Worm (Caenorhabditis elegans): ENCODE measurements around the gene K02E2.6.

DNA sequence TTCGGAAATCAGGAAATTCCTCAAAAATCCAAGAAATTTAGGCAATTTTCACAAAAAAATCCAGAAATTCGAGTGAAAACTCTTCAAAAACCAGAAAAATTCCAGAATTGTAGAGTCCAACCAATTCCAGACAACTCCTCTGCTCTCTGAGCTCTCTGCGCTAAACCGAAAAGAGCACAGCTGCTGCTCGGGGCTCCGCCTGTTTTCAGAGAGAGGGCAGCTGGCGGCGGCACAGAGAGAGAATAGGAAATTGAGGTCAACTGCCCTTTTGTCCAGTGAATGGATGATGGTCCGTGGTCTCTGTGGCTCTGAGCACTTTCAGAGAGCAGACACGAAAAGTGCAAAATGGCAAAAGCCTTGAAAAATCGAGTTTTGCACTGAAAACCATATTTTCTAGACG, 28.7 kb downstream of the K02E2.6 start:
- TF ChIP-seq lin-13 (tag; optimal IDR thresholded peaks at IDR 0.05) = no peak
- TF ChIP-seq snpc-4 (tag; optimal IDR thresholded peaks at IDR 0.05) = no peak
- no peak for TF ChIP-seq zip-8 (tag; optimal IDR thresholded peaks at IDR 0.05)
- TF ChIP-seq ztf-11 (tag; optimal IDR thresholded peaks at IDR 0.05) = no peak
- TF ChIP-seq nhr-12 (tag; optimal IDR thresholded peaks at IDR 0.05) = no peak
- TF ChIP-seq nhr-76 (tag; optimal IDR thresholded peaks at IDR 0.05) = no peak

Data from whole organism, mixed stage, embryonic.